Worm (Caenorhabditis elegans) whole organism, L3 larva: Measurements from ENCODE around the gene tag-241.
A peak's percentile ranks its signal among the peaks of the same experiment; 100 is the strongest.

Experiments used
- R02D3.7 ChIP-seq: fragments of 150-350 bp; optimal IDR thresholded peaks from 2 replicates; lab custom pipeline; 2014; ENCODE audit warnings: missing biosample characterization, missing genetic modification characterization
- ZK546.5 ChIP-seq: sonication (generic microtip); optimal IDR thresholded peaks from 2 replicates; lab custom pipeline; 2017; ENCODE audit warnings: missing biosample characterization, missing genetic modification characterization
- aly-2 ChIP-seq: fragments of 150-350 bp; optimal IDR thresholded peaks from 2 replicates; lab custom pipeline; 2014; ENCODE audit warnings: missing biosample characterization, missing genetic modification characterization
- ama-1 ChIP-seq: fragments of 150-350 bp; optimal IDR thresholded peaks from 2 replicates; lab custom pipeline; 2018
- ceh-16 ChIP-seq: sonication (generic microtip); optimal IDR thresholded peaks from 2 replicates; lab custom pipeline; 2017; ENCODE audit warnings: missing biosample characterization, missing genetic modification characterization
- ceh-28 ChIP-seq: fragments of 150-350 bp; optimal IDR thresholded peaks from 2 replicates; lab custom pipeline; 2014; ENCODE audit warnings: missing biosample characterization, missing genetic modification reagents, missing genetic modification characterization
- ceh-82 ChIP-seq: fragments of 150-350 bp; optimal IDR thresholded peaks from 2 replicates; lab custom pipeline; 2014; ENCODE audit warnings: missing biosample characterization, missing genetic modification characterization
- ceh-9 ChIP-seq: sonication (generic microtip); optimal IDR thresholded peaks from 2 replicates; lab custom pipeline; 2018; ENCODE audit warnings: missing biosample characterization, missing genetic modification characterization
- daf-12 ChIP-seq: fragments of 150-350 bp; optimal IDR thresholded peaks from 2 replicates; lab custom pipeline; 2014; ENCODE audit warnings: missing biosample characterization, missing genetic modification reagents, missing genetic modification characterization
- egl-27 ChIP-seq: sonication (generic microtip); optimal IDR thresholded peaks from 4 replicates; lab custom pipeline; 2017; ENCODE audit warnings: missing biosample characterization, missing genetic modification reagents, missing genetic modification characterization
- egl-5 ChIP-seq: fragments of 150-350 bp; optimal IDR thresholded peaks from 2 replicates; lab custom pipeline; 2017; ENCODE audit warnings: missing biosample characterization, missing genetic modification reagents, missing genetic modification characterization, inconsistent platforms
- elt-1 ChIP-seq: fragments of 150-350 bp; optimal IDR thresholded peaks from 2 replicates; lab custom pipeline; 2014; ENCODE audit warnings: missing biosample characterization, missing genetic modification characterization
- elt-2 ChIP-seq: sonication (generic microtip); optimal IDR thresholded peaks from 2 replicates; lab custom pipeline; 2016; ENCODE audit warnings: missing genetic modification reagents, mild to moderate bottlenecking, missing genetic modification characterization, missing compliant biosample characterization
- elt-3 ChIP-seq, 3 experiments: fragments of 150-350 bp in 1 of 3; sonication (generic microtip) in 2 of 3; optimal IDR thresholded peaks; 2 replicates in 2 of 3; 4 replicates in 1 of 3; lab custom pipeline; 2014 to 2017; ENCODE audit warnings: missing biosample characterization in 3 of 3, missing genetic modification characterization in 3 of 3
- eor-1 ChIP-seq, 2 experiments: fragments of 150-350 bp; optimal IDR thresholded peaks; 2 replicates each; lab custom pipeline; 2014 to 2018; ENCODE audit warnings: missing biosample characterization in 2 of 2, missing genetic modification characterization in 2 of 2
- fkh-10 ChIP-seq: sonication (generic microtip); optimal IDR thresholded peaks from 2 replicates; lab custom pipeline; 2017; ENCODE audit warnings: missing biosample characterization, missing genetic modification reagents, missing genetic modification characterization
- fkh-2 ChIP-seq: fragments of 150-350 bp; optimal IDR thresholded peaks from 2 replicates; lab custom pipeline; 2014; ENCODE audit warnings: missing biosample characterization, missing genetic modification reagents, missing genetic modification characterization
- fos-1 ChIP-seq: fragments of 150-350 bp; optimal IDR thresholded peaks from 2 replicates; lab custom pipeline; 2014; ENCODE audit warnings: missing biosample characterization, missing genetic modification characterization
- hmg-11 ChIP-seq: sonication (generic microtip); optimal IDR thresholded peaks from 2 replicates; lab custom pipeline; 2016; ENCODE audit warnings: missing genetic modification characterization, missing compliant biosample characterization
- jun-1 ChIP-seq: fragments of 150-350 bp; optimal IDR thresholded peaks from 2 replicates; lab custom pipeline; 2014; ENCODE audit warnings: missing biosample characterization, missing genetic modification reagents, missing genetic modification characterization
- lin-15B ChIP-seq: fragments of 150-350 bp; optimal IDR thresholded peaks from 2 replicates; lab custom pipeline; 2014; ENCODE audit warnings: missing biosample characterization, missing genetic modification characterization
- lin-39 ChIP-seq: fragments of 150-350 bp; optimal IDR thresholded peaks from 2 replicates; lab custom pipeline; 2018; ENCODE audit warnings: missing biosample characterization, missing genetic modification reagents, missing genetic modification characterization
- lsy-12 ChIP-seq: sonication (generic microtip); optimal IDR thresholded peaks from 2 replicates; lab custom pipeline; 2016; ENCODE audit warnings: mild to moderate bottlenecking, missing genetic modification characterization, missing compliant biosample characterization
- mdl-1 ChIP-seq: fragments of 150-350 bp; optimal IDR thresholded peaks from 2 replicates; lab custom pipeline; 2014; ENCODE audit warnings: missing biosample characterization, missing genetic modification characterization
- mml-1 ChIP-seq: fragments of 150-350 bp; sonication (generic microtip); optimal IDR thresholded peaks from 3 replicates; lab custom pipeline; 2014; ENCODE audit warnings: missing biosample characterization, missing genetic modification characterization
- nfya-1 ChIP-seq: sonication (generic microtip); optimal IDR thresholded peaks from 2 replicates; lab custom pipeline; 2017; ENCODE audit warnings: missing genetic modification characterization, mild to moderate bottlenecking, missing compliant biosample characterization, antibody characterized with exemption, moderate library complexity; ENCODE audit not compliant: insufficient read depth
- nhr-11 ChIP-seq: fragments of 150-350 bp; optimal IDR thresholded peaks from 2 replicates; lab custom pipeline; 2014; ENCODE audit warnings: missing biosample characterization, missing genetic modification characterization
- nhr-12 ChIP-seq: fragments of 150-350 bp; optimal IDR thresholded peaks from 2 replicates; lab custom pipeline; 2014; ENCODE audit warnings: missing biosample characterization, missing genetic modification characterization
- nhr-23 ChIP-seq: fragments of 150-350 bp; optimal IDR thresholded peaks from 2 replicates; lab custom pipeline; 2014; ENCODE audit warnings: missing biosample characterization, missing genetic modification reagents, missing genetic modification characterization
- nhr-237 ChIP-seq: fragments of 150-350 bp; optimal IDR thresholded peaks from 2 replicates; lab custom pipeline; 2014; ENCODE audit warnings: missing biosample characterization, missing genetic modification characterization
- nhr-25 ChIP-seq: sonication (generic microtip); optimal IDR thresholded peaks from 2 replicates; lab custom pipeline; 2017; ENCODE audit warnings: missing biosample characterization, missing genetic modification characterization
- nhr-28 ChIP-seq: fragments of 150-350 bp; optimal IDR thresholded peaks from 2 replicates; lab custom pipeline; 2014; ENCODE audit warnings: missing biosample characterization, missing genetic modification characterization
- nhr-43 ChIP-seq: sonication (generic microtip); optimal IDR thresholded peaks from 2 replicates; lab custom pipeline; 2016; ENCODE audit warnings: mild to moderate bottlenecking, missing genetic modification characterization, missing compliant biosample characterization; ENCODE audit not compliant: poor library complexity, severe bottlenecking
- nhr-67 ChIP-seq: fragments of 150-350 bp; optimal IDR thresholded peaks from 2 replicates; lab custom pipeline; 2014; ENCODE audit warnings: missing biosample characterization, missing genetic modification characterization
- nhr-76 ChIP-seq: fragments of 150-350 bp; sonication (generic microtip); optimal IDR thresholded peaks from 5 replicates; lab custom pipeline; 2014; ENCODE audit warnings: missing biosample characterization, missing genetic modification characterization
- nhr-77 ChIP-seq: fragments of 150-350 bp; optimal IDR thresholded peaks from 2 replicates; lab custom pipeline; 2014; ENCODE audit warnings: missing biosample characterization, missing genetic modification characterization
- pha-4 ChIP-seq: fragments of 150-350 bp; optimal IDR thresholded peaks from 2 replicates; lab custom pipeline; 2014; ENCODE audit warnings: missing biosample characterization, missing genetic modification reagents, missing genetic modification characterization
- pqm-1 ChIP-seq: fragments of 150-350 bp; optimal IDR thresholded peaks from 2 replicates; lab custom pipeline; 2017; ENCODE audit warnings: missing biosample characterization, missing genetic modification characterization, inconsistent platforms
- sea-2 ChIP-seq: fragments of 150-350 bp; sonication (generic microtip); optimal IDR thresholded peaks from 4 replicates; lab custom pipeline; 2014; ENCODE audit warnings: missing biosample characterization, missing genetic modification reagents, missing genetic modification characterization
- skn-1 ChIP-seq: fragments of 150-350 bp; optimal IDR thresholded peaks from 2 replicates; lab custom pipeline; 2014; ENCODE audit warnings: missing biosample characterization, missing genetic modification characterization
- snpc-4 ChIP-seq: fragments of 150-350 bp; optimal IDR thresholded peaks from 2 replicates; lab custom pipeline; 2014; ENCODE audit warnings: missing biosample characterization, missing genetic modification characterization
- tbx-2 ChIP-seq: sonication (generic microtip); optimal IDR thresholded peaks from 2 replicates; lab custom pipeline; 2016; ENCODE audit warnings: mild to moderate bottlenecking, missing genetic modification characterization, missing compliant biosample characterization
- unc-39 ChIP-seq: sonication (generic microtip); optimal IDR thresholded peaks from 4 replicates; lab custom pipeline; 2017; ENCODE audit warnings: missing biosample characterization, missing genetic modification characterization
- unc-62 ChIP-seq: fragments of 150-350 bp; sonication (generic microtip); optimal IDR thresholded peaks from 4 replicates; lab custom pipeline; 2014; ENCODE audit warnings: missing biosample characterization, missing genetic modification reagents, missing genetic modification characterization
- zag-1 ChIP-seq: fragments of 150-350 bp; optimal IDR thresholded peaks from 2 replicates; lab custom pipeline; 2014; ENCODE audit warnings: missing biosample characterization, missing genetic modification characterization
- ztf-11 ChIP-seq: fragments of 150-350 bp; optimal IDR thresholded peaks from 2 replicates; lab custom pipeline; 2014; ENCODE audit warnings: missing biosample characterization, missing genetic modification characterization
- ztf-4 ChIP-seq: fragments of 150-350 bp; optimal IDR thresholded peaks from 2 replicates; lab custom pipeline; 2014; ENCODE audit warnings: missing biosample characterization, missing genetic modification characterization

tag-241 gene

DNA sequence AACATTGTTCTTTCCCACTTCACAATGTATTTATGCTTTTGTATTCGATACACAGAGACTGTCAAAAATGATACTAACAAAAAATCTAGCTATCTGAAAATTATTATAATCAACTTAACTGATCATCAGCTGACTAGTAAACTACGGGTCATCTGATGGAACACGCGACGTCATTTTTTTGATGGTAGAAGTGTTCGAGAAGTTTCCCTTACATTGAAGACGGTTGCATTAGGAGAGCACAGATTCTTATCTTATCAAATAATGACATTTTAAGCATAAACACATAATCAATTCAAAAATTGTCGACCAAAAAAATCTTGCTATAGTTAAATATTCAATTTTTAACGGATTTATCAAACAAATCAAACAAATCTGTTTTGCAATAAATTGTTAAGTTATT, 31.1 kb upstream of the tag-241 start:
- TF ChIP-seq lin-39 (no peak), mdl-1 (no peak), nhr-67 (no peak), jun-1 (tag; lab: Kevin White, UChicago) (peak; percentile 48), elt-2 (tag; lab: Kevin White, UChicago) (peak; percentile 92), ceh-28 (tag; lab: Kevin White, UChicago) (no peak), nhr-77 (tag; lab: Kevin White, UChicago) (no peak), pqm-1 (tag; lab: Kevin White, UChicago) (peak; percentile 8), eor-1 (tag; optimal IDR thresholded peaks at IDR 0.05; lab: Kevin White, UChicago) (no peak), lsy-12 (tag; lab: Kevin White, UChicago) (no peak), ama-1 (lab: Kevin White, UChicago) (no peak), fkh-10 (GFP tag; lab: Kevin White, UChicago) (no peak), snpc-4 (tag; lab: Kevin White, UChicago) (no peak), mml-1 (tag; lab: Kevin White, UChicago) (no peak), daf-12 (no peak), nhr-28 (no peak), nfya-1 (no peak), ZK546.5 (tag; lab: Kevin White, UChicago) (no peak), pha-4 (tag; lab: Kevin White, UChicago) (peak; percentile 42), egl-5 (tag; lab: Kevin White, UChicago) (no peak), skn-1 (peak; percentile 6)

DNA sequence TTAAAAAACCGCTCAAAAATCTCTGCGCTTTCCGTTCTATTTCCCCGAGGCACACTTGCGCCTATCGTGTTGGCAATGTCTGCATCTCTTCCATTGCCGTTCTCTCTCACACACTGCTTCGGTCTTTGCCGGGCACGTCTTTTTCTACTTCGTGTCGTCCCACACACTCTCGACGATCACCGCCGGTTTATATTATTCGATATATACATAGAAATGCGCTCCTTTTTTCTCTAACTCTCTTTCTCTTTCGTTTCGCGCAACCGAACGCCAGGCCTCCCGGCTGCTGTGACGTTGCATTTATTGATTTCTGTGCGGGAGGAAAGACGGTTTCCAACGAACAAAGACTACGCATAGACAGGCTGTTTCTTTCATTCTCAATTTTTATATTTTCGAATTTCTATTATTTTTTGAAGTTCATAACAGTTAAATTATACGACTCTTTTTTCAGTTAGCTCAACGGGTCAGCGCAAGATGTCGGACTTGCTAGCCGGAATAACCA, 25.7 kb upstream of the tag-241 start, which contains the start of gene rsd-3:
Gene rsd-3 (plus strand): TSS at position 449 of the 499 bp plus-strand sequence.
- peak; percentile 77 for TF ChIP-seq nhr-23 (tag; lab: Kevin White, UChicago)
- TF ChIP-seq sea-2 (GFP tag; lab: Kevin White, UChicago): no peak
- no peak for TF ChIP-seq mdl-1
- no peak for TF ChIP-seq jun-1 (tag; lab: Kevin White, UChicago)
- TF ChIP-seq egl-5 (tag; lab: Kevin White, UChicago): no peak
- TF ChIP-seq ceh-28 (tag; lab: Kevin White, UChicago): peak; percentile 74
- peak; percentile 78 for TF ChIP-seq pha-4 (tag; lab: Kevin White, UChicago)
- TF ChIP-seq fkh-2 (tag; lab: Kevin White, UChicago): no peak
- no peak for TF ChIP-seq ceh-82 (tag; lab: Kevin White, UChicago)
- TF ChIP-seq fkh-10 (GFP tag; lab: Kevin White, UChicago): no peak
- no peak for TF ChIP-seq nhr-67
- TF ChIP-seq hmg-11 (tag; lab: Kevin White, UChicago): peak; percentile 79
- TF ChIP-seq nhr-76 (tag; lab: Kevin White, UChicago): no peak
- peak; percentile 47 for TF ChIP-seq nhr-43
- peak; percentile 15 for TF ChIP-seq snpc-4 (tag; lab: Kevin White, UChicago)
- no peak for TF ChIP-seq lin-39
- TF ChIP-seq lin-15B (tag; lab: Kevin White, UChicago): peak; percentile 1
- TF ChIP-seq ztf-11: no peak
- TF ChIP-seq nhr-12 (tag; lab: Kevin White, UChicago): no peak
- no peak for TF ChIP-seq R02D3.7 (tag; lab: Kevin White, UChicago)
- TF ChIP-seq zag-1 (tag; lab: Kevin White, UChicago): no peak
- no peak for TF ChIP-seq aly-2 (tag; lab: Kevin White, UChicago)
- no peak for TF ChIP-seq ama-1 (lab: Kevin White, UChicago)
- TF ChIP-seq ceh-9 (tag; lab: Kevin White, UChicago): no peak
- TF ChIP-seq lsy-12 (tag; lab: Kevin White, UChicago): no peak
- TF ChIP-seq unc-39: no peak
- TF ChIP-seq nhr-11 (tag; lab: Kevin White, UChicago): no peak
- TF ChIP-seq fos-1 (tag; lab: Kevin White, UChicago): no peak
- peak; percentile 54 for TF ChIP-seq nfya-1
- no peak for TF ChIP-seq pqm-1 (tag; lab: Kevin White, UChicago)
- no peak for TF ChIP-seq ZK546.5 (tag; lab: Kevin White, UChicago)
- no peak for TF ChIP-seq elt-1
- no peak for TF ChIP-seq tbx-2 (tag; lab: Kevin White, UChicago)
- TF ChIP-seq nhr-28: no peak
- no peak for TF ChIP-seq eor-1 (tag; optimal IDR thresholded peaks at IDR 0.05; lab: Kevin White, UChicago)
- peak; percentile 53 for TF ChIP-seq nhr-25 (tag; lab: Kevin White, UChicago)
- no peak for TF ChIP-seq daf-12
- no peak for TF ChIP-seq egl-27 (tag; lab: Kevin White, UChicago)
- TF ChIP-seq nhr-77 (tag; lab: Kevin White, UChicago): no peak
- no peak for TF ChIP-seq ceh-16
- peak; percentile 31 for TF ChIP-seq skn-1
- no peak for TF ChIP-seq unc-62 (GFP tag; lab: Kevin White, UChicago)
- no peak for TF ChIP-seq elt-3 (tag; optimal IDR thresholded peaks at IDR 0.05; lab: Kevin White, UChicago)
- TF ChIP-seq mml-1 (tag; lab: Kevin White, UChicago): no peak
- TF ChIP-seq ztf-4 (tag; lab: Kevin White, UChicago): no peak
- peak; percentile 52 for TF ChIP-seq elt-2 (tag; lab: Kevin White, UChicago)
- TF ChIP-seq nhr-237 (tag; lab: Kevin White, UChicago): no peak
